Fruit fly (Drosophila melanogaster) whole organism, prepupa: Measurements from ENCODE around the gene Cby.

ENCODE experiments used
- CG10631 ChIP-seq: fragments of 200-800 bp; sonication (Bioruptor generic); optimal IDR thresholded peaks from 2 replicates; lab custom pipeline; 2016; ENCODE audit warnings: missing biosample characterization, missing genetic modification characterization
- CG11902 ChIP-seq: fragments of 200-800 bp; sonication (Bioruptor generic); optimal IDR thresholded peaks from 3 replicates; lab custom pipeline; 2016; ENCODE audit warnings: missing biosample characterization, missing genetic modification characterization
- CG3032 ChIP-seq: fragments of 200-800 bp; optimal IDR thresholded peaks from 2 replicates; lab custom pipeline; 2019; ENCODE audit warnings: missing biosample characterization, mild to moderate bottlenecking, missing genetic modification characterization, moderate library complexity
- CG34406 ChIP-seq: fragments of 200-800 bp; sonication (Bioruptor generic); optimal IDR thresholded peaks from 3 replicates; lab custom pipeline; 2016; ENCODE audit warnings: missing biosample characterization, missing genetic modification characterization
- CG6276 ChIP-seq: fragments of 200-800 bp; sonication (Bioruptor generic); optimal IDR thresholded peaks from 2 replicates; lab custom pipeline; 2017; ENCODE audit warnings: missing biosample characterization, mild to moderate bottlenecking, missing genetic modification characterization
- CG6792 ChIP-seq: fragments of 200-800 bp; sonication (Bioruptor generic); optimal IDR thresholded peaks from 3 replicates; lab custom pipeline; 2016; ENCODE audit warnings: missing biosample characterization, missing genetic modification characterization
- CG6854 ChIP-seq: fragments of 200-800 bp; sonication (Bioruptor generic); optimal IDR thresholded peaks from 2 replicates; lab custom pipeline; 2017; ENCODE audit warnings: missing biosample characterization, mild to moderate bottlenecking, missing genetic modification characterization
- CG7368 ChIP-seq: fragments of 200-800 bp; sonication (Bioruptor generic); optimal IDR thresholded peaks from 3 replicates; lab custom pipeline; 2016; ENCODE audit warnings: missing biosample characterization, missing genetic modification characterization
- CG8632 ChIP-seq: fragments of 200-800 bp; sonication (Bioruptor generic); optimal IDR thresholded peaks from 3 replicates; lab custom pipeline; 2016; ENCODE audit warnings: missing biosample characterization, missing genetic modification characterization
- Hr39 ChIP-seq: fragments of 200-800 bp; sonication (Bioruptor generic); optimal IDR thresholded peaks from 2 replicates; lab custom pipeline; 2016; ENCODE audit warnings: missing biosample characterization, missing genetic modification characterization
- Sox14 ChIP-seq: fragments of 200-800 bp; sonication (Bioruptor generic); optimal IDR thresholded peaks from 3 replicates; lab custom pipeline; 2016; ENCODE audit warnings: missing biosample characterization, missing genetic modification characterization
- achi ChIP-seq: fragments of 200-800 bp; sonication (Bioruptor generic); optimal IDR thresholded peaks from 3 replicates; lab custom pipeline; 2016; ENCODE audit warnings: missing biosample characterization, missing genetic modification characterization
- salr ChIP-seq, 2 experiments: fragments of 200-800 bp; sonication (Bioruptor generic); optimal IDR thresholded peaks; 3 replicates each; lab custom pipeline; 2016 to 2018; ENCODE audit warnings: missing biosample characterization in 2 of 2, missing genetic modification characterization in 2 of 2, mild to moderate bottlenecking in 1 of 2
- svp ChIP-seq: fragments of 200-800 bp; sonication (Bioruptor generic); peaks from one replicate; lab custom pipeline; 2016; ENCODE audit warnings: missing biosample characterization, missing genetic modification characterization

DNA sequence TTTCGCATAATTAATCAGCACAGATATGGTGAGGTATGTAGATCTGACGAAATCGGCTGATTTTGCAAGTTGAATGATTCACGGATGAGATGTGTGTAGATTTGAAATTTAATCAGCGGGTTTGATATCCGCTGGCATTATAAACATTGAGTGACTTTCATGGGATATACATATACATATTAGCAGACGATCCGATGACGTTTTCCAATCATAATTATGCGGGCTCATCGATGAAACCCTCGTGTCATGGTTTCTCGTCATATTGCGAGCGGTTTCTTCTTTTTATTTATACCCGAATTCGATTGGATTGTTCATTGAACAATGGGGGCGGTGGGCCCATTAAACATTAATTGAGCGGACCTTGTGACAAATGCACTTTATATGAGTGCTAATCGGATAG lies 3.3 kb upstream of the Cby start:
- TF ChIP-seq CG11902 (GFP tag; lab: Kevin White, UChicago) = no peak
- TF ChIP-seq salr (GFP tag; optimal IDR thresholded peaks at IDR 0.05; lab: Kevin White, UChicago) = no peak
- no peak for TF ChIP-seq Sox14 (GFP tag; lab: Kevin White, UChicago)
- no peak for TF ChIP-seq CG10631
- TF ChIP-seq CG3032 = no peak
- no peak for TF ChIP-seq Hr39 (GFP tag; lab: Kevin White, UChicago)
- TF ChIP-seq CG6276 (GFP tag; lab: Kevin White, UChicago) = no peak
- no peak for TF ChIP-seq CG8632 (GFP tag; lab: Kevin White, UChicago)
- TF ChIP-seq svp (GFP tag; lab: Kevin White, UChicago) = no peak
- no peak for TF ChIP-seq CG6792 (GFP tag; lab: Kevin White, UChicago)
- no peak for TF ChIP-seq CG34406 (GFP tag; lab: Kevin White, UChicago)
- TF ChIP-seq CG6854 (GFP tag; lab: Kevin White, UChicago) = no peak
- TF ChIP-seq CG7368 = no peak
- no peak for TF ChIP-seq achi (GFP tag; lab: Kevin White, UChicago)
